Fruit fly (Drosophila melanogaster) Kc167 (cell line): ENCODE results near the gene CG8149.

Experiments
- Myc ChIP-seq: fragments of >200 bp; optimal IDR thresholded peaks from 2 replicates; lab custom pipeline; 2017; ENCODE audit warnings: missing external identifiers
- Sin3A ChIP-seq: fragments of >200 bp; optimal IDR thresholded peaks from 2 replicates; lab custom pipeline; 2018; ENCODE audit warnings: missing external identifiers
- h ChIP-seq: fragments of >200 bp; optimal IDR thresholded peaks from 3 replicates; lab custom pipeline; 2018; ENCODE audit warnings: missing external identifiers
- insv ChIP-seq: fragments of >200 bp; optimal IDR thresholded peaks from 3 replicates; lab custom pipeline; 2018; ENCODE audit warnings: missing external identifiers
- psq ChIP-seq: fragments of >200 bp; optimal IDR thresholded peaks from 2 replicates; lab custom pipeline; 2017; ENCODE audit warnings: missing external identifiers

DNA sequence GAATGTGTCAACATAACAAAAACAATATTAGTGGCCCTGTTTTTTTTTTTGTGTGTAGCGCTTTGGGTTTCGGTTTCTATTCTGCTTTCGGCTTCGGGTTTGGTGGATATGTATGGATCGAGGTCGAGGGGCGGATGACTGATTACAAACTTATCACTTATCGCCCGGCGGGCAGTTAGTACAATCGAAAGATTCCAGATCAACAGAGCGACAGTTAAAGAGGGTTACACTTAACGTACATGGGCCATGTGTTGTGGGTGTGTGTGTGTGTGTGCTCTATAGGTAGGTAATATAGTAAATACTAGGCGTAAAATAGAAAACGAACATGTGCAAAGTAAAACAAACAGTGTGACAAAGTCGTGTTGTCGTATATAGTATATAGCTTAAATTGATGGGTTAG, 44.3 kb downstream of the CG8149 start:
- TF ChIP-seq h (lab: Kevin White, UChicago) (no peak), Sin3A (lab: Kevin White, UChicago) (no peak), insv (lab: Kevin White, UChicago) (no peak), psq (lab: Kevin White, UChicago) (no peak), Myc (lab: Kevin White, UChicago) (no peak)
